Fruit fly (Drosophila melanogaster) whole organism, embryonic: ENCODE measurements around the gene in.

Experiments
- Asciz ChIP-seq: fragments of 200-800 bp; sonication (Bioruptor generic); optimal IDR thresholded peaks from 2 replicates; lab custom pipeline; 2017; ENCODE audit warnings: missing biosample characterization, mild to moderate bottlenecking, missing genetic modification characterization, missing genetic modification reagents
- CG10959 ChIP-seq: fragments of 200-800 bp; sonication (Bioruptor generic); IDR thresholded peaks from 2 replicates; pipeline ENCODE4 v1.3.6; 2022; ENCODE audit warnings: missing biosample characterization, missing genetic modification characterization
- CG11085 ChIP-seq: fragments of 200-800 bp; sonication (Bioruptor generic); IDR thresholded peaks from 2 replicates; pipeline ENCODE4 v1.3.6; 2022; ENCODE audit warnings: missing biosample characterization, missing genetic modification characterization
- CG12299 ChIP-seq: fragments of 200-800 bp; sonication (Bioruptor generic); optimal IDR thresholded peaks from 2 replicates; lab custom pipeline; 2018; ENCODE audit warnings: missing biosample characterization, mild to moderate bottlenecking, missing genetic modification characterization
- CG1233 ChIP-seq: fragments of 200-800 bp; sonication (Bioruptor generic); optimal IDR thresholded peaks from 4 replicates; lab custom pipeline; 2018; ENCODE audit warnings: missing biosample characterization, mild to moderate bottlenecking, missing genetic modification characterization
- CG12744 ChIP-seq: fragments of 200-800 bp; sonication (Bioruptor generic); optimal IDR thresholded peaks from 2 replicates; lab custom pipeline; 2016; ENCODE audit warnings: missing biosample characterization, missing genetic modification characterization
- CG13296 ChIP-seq: fragments of 200-800 bp; sonication (Bioruptor generic); optimal IDR thresholded peaks from 3 replicates; lab custom pipeline; 2018; ENCODE audit warnings: missing biosample characterization, mild to moderate bottlenecking, missing genetic modification characterization
- CG13424 ChIP-seq: fragments of 200-800 bp; sonication (Bioruptor generic); optimal IDR thresholded peaks from 2 replicates; lab custom pipeline; 2019; ENCODE audit warnings: missing biosample characterization, mild to moderate bottlenecking, missing genetic modification characterization, moderate library complexity
- CG14441 ChIP-seq: fragments of 200-800 bp; sonication (Bioruptor generic); IDR thresholded peaks from 2 replicates; pipeline ENCODE4 v1.3.6; 2022; ENCODE audit warnings: missing biosample characterization, missing genetic modification characterization
- CG1602 ChIP-seq: fragments of 200-800 bp; sonication (Bioruptor generic); optimal IDR thresholded peaks from 3 replicates; lab custom pipeline; 2016; ENCODE audit warnings: missing biosample characterization, missing genetic modification characterization
- CG1603 ChIP-seq: fragments of 200-800 bp; sonication (Bioruptor generic); optimal IDR thresholded peaks from 2 replicates; lab custom pipeline; 2019; ENCODE audit warnings: missing biosample characterization, mild to moderate bottlenecking, missing genetic modification characterization, moderate library complexity
- CG1647 ChIP-seq: fragments of 200-800 bp; sonication (Bioruptor generic); optimal IDR thresholded peaks from 3 replicates; lab custom pipeline; 2016; ENCODE audit warnings: missing biosample characterization, missing genetic modification characterization
- CG17361 ChIP-seq: fragments of 200-800 bp; sonication (Bioruptor generic); IDR thresholded peaks from 3 replicates; pipeline ENCODE4 v1.3.6; 2022; ENCODE audit warnings: missing biosample characterization, missing genetic modification characterization
- CG18262 ChIP-seq: fragments of 200-800 bp; optimal IDR thresholded peaks from 3 replicates; lab custom pipeline; 2019; ENCODE audit warnings: missing biosample characterization, mild to moderate bottlenecking, missing genetic modification characterization, moderate library complexity
- CG4617 ChIP-seq: fragments of 200-800 bp; sonication (Bioruptor generic); optimal IDR thresholded peaks from 3 replicates; lab custom pipeline; 2016; ENCODE audit warnings: missing biosample characterization, missing genetic modification characterization, borderline replicate concordance
- CG6254 ChIP-seq: fragments of 200-800 bp; sonication (Bioruptor generic); optimal IDR thresholded peaks from 3 replicates; lab custom pipeline; 2017; ENCODE audit warnings: mild to moderate bottlenecking, missing biosample characterization, missing genetic modification reagents, missing genetic modification characterization
- CG6683 ChIP-seq: fragments of 200-800 bp; sonication (Bioruptor generic); optimal IDR thresholded peaks from 2 replicates; lab custom pipeline; 2017; ENCODE audit warnings: missing biosample characterization, mild to moderate bottlenecking, missing genetic modification characterization, missing genetic modification reagents
- CG7556 ChIP-seq: fragments of 200-800 bp; sonication (Bioruptor generic); optimal IDR thresholded peaks from 2 replicates; lab custom pipeline; 2017; ENCODE audit warnings: missing biosample characterization, mild to moderate bottlenecking, missing genetic modification characterization
- CG7928 ChIP-seq: fragments of 200-800 bp; sonication (Bioruptor generic); optimal IDR thresholded peaks from 2 replicates; lab custom pipeline; 2017; ENCODE audit warnings: missing biosample characterization, mild to moderate bottlenecking, missing genetic modification characterization
- CHES-1-like ChIP-seq: fragments of 200-800 bp; sonication (Bioruptor generic); optimal IDR thresholded peaks from 2 replicates; lab custom pipeline; 2016; ENCODE audit warnings: missing biosample characterization, missing genetic modification characterization
- Camta ChIP-seq: fragments of 200-800 bp; sonication (Bioruptor generic); optimal IDR thresholded peaks from 2 replicates; lab custom pipeline; 2016; ENCODE audit warnings: missing biosample characterization, missing genetic modification characterization
- Chrac-16 ChIP-seq: fragments of 200-800 bp; sonication (Bioruptor generic); optimal IDR thresholded peaks from 3 replicates; lab custom pipeline; 2016; ENCODE audit warnings: missing biosample characterization, missing genetic modification characterization
- Dfd ChIP-seq, 2 experiments: fragments of >200 bp; optimal IDR thresholded peaks; 2 replicates each; lab custom pipeline; 2017; ENCODE audit warnings: missing biosample characterization in 2 of 2, missing genetic modification characterization in 2 of 2
- Fer3 ChIP-seq: fragments of 200-800 bp; sonication (Bioruptor generic); optimal IDR thresholded peaks from 2 replicates; lab custom pipeline; 2018; ENCODE audit warnings: missing biosample characterization, mild to moderate bottlenecking, missing genetic modification characterization, moderate library complexity
- HLH54F ChIP-seq: fragments of 200-800 bp; sonication (Bioruptor generic); optimal IDR thresholded peaks from 3 replicates; lab custom pipeline; 2016; ENCODE audit warnings: missing biosample characterization, missing genetic modification characterization
- Lpt ChIP-seq: fragments of >200 bp; optimal IDR thresholded peaks from 2 replicates; lab custom pipeline; 2018; ENCODE audit warnings: missing biosample characterization, missing genetic modification characterization
- Mad ChIP-seq: fragments of 200-800 bp; sonication (Bioruptor generic); optimal IDR thresholded peaks from 2 replicates; lab custom pipeline; 2016; ENCODE audit warnings: missing biosample characterization, missing genetic modification characterization
- Max ChIP-seq: fragments of 200-800 bp; sonication (Bioruptor generic); optimal IDR thresholded peaks from 2 replicates; lab custom pipeline; 2016; ENCODE audit warnings: missing biosample characterization, mild to moderate bottlenecking, missing genetic modification characterization
- NK7.1 ChIP-seq: fragments of 200-800 bp; sonication (Bioruptor generic); optimal IDR thresholded peaks from 3 replicates; lab custom pipeline; 2016; ENCODE audit warnings: missing biosample characterization, missing genetic modification characterization
- Neu2 ChIP-seq: fragments of 200-800 bp; sonication (Bioruptor generic); optimal IDR thresholded peaks from 3 replicates; lab custom pipeline; 2016; ENCODE audit warnings: missing biosample characterization, missing genetic modification characterization, borderline replicate concordance
- Optix ChIP-seq: fragments of 200-800 bp; sonication (Bioruptor generic); IDR thresholded peaks from 3 replicates; pipeline ENCODE4 v1.3.6; 2022; ENCODE audit warnings: missing biosample characterization, missing genetic modification characterization
- PHDP ChIP-seq: fragments of 200-800 bp; sonication (Bioruptor generic); optimal IDR thresholded peaks from 3 replicates; lab custom pipeline; 2018; ENCODE audit warnings: missing biosample characterization, mild to moderate bottlenecking, missing genetic modification characterization, moderate library complexity
- Pdp1 ChIP-seq, 2 experiments: fragments of 200-800 bp; sonication (Bioruptor generic); optimal IDR thresholded peaks; 3 replicates each; lab custom pipeline; 2016; ENCODE audit warnings: missing biosample characterization in 2 of 2, missing genetic modification characterization in 2 of 2, mild to moderate bottlenecking in 1 of 2, moderate library complexity in 1 of 2
- Sin3A ChIP-seq: fragments of >200 bp; optimal IDR thresholded peaks from 2 replicates; lab custom pipeline; 2018
- Sry-δ ChIP-seq: fragments of 200-800 bp; sonication (Bioruptor generic); optimal IDR thresholded peaks from 2 replicates; lab custom pipeline; 2016; ENCODE audit warnings: missing biosample characterization, missing genetic modification characterization
- al ChIP-seq: fragments of 200-800 bp; sonication (Bioruptor generic); IDR thresholded peaks from 2 replicates; pipeline ENCODE4 v1.3.6; 2022; ENCODE audit warnings: missing biosample characterization, missing genetic modification characterization
- ara ChIP-seq: fragments of 200-800 bp; sonication (Bioruptor generic); IDR thresholded peaks from 2 replicates; pipeline ENCODE4 v1.3.6; 2022; ENCODE audit warnings: missing biosample characterization, missing genetic modification characterization
- bsh ChIP-seq, 2 experiments: fragments of 200-800 bp; sonication (Bioruptor generic); optimal IDR thresholded peaks; 2 replicates each; lab custom pipeline; 2017 to 2018; ENCODE audit warnings: mild to moderate bottlenecking in 2 of 2, missing biosample characterization in 2 of 2, missing genetic modification characterization in 2 of 2, moderate library complexity in 1 of 2
- cg ChIP-seq: fragments of 200-800 bp; sonication (Bioruptor generic); optimal IDR thresholded peaks from 3 replicates; lab custom pipeline; 2019; ENCODE audit warnings: missing biosample characterization, mild to moderate bottlenecking, missing genetic modification characterization, moderate library complexity
- cwo ChIP-seq: fragments of 200-800 bp; sonication (Bioruptor generic); optimal IDR thresholded peaks from 3 replicates; lab custom pipeline; 2017; ENCODE audit warnings: missing biosample characterization, missing genetic modification characterization, mild to moderate bottlenecking, moderate library complexity, missing genetic modification reagents
- en ChIP-seq: fragments of 200-800 bp; sonication (Bioruptor generic); optimal IDR thresholded peaks from 2 replicates; lab custom pipeline; 2016; ENCODE audit warnings: missing biosample characterization, missing genetic modification characterization
- esg ChIP-seq: fragments of 200-800 bp; sonication (Bioruptor generic); conservative IDR thresholded peaks from 2 replicates; pipeline ENCODE4 v1.3.6; 2022; ENCODE audit warnings: missing biosample characterization, missing genetic modification characterization
- ftz-f1 ChIP-seq: fragments of 200-800 bp; sonication (Bioruptor generic); optimal IDR thresholded peaks from 2 replicates; lab custom pipeline; 2016; ENCODE audit warnings: missing biosample characterization, missing genetic modification characterization
- psq ChIP-seq: fragments of 200-800 bp; sonication (Bioruptor generic); optimal IDR thresholded peaks from 2 replicates; lab custom pipeline; 2017; ENCODE audit warnings: missing biosample characterization, missing genetic modification characterization
- ro ChIP-seq: fragments of 200-800 bp; sonication (Bioruptor generic); IDR thresholded peaks from 2 replicates; pipeline ENCODE4 v1.3.6; 2022; ENCODE audit warnings: missing biosample characterization, missing genetic modification characterization
- sd ChIP-seq: fragments of 200-800 bp; sonication (Bioruptor generic); optimal IDR thresholded peaks from 3 replicates; lab custom pipeline; 2018; ENCODE audit warnings: missing biosample characterization, mild to moderate bottlenecking, missing genetic modification characterization, moderate library complexity
- sisA ChIP-seq: fragments of 200-800 bp; sonication (Bioruptor generic); IDR thresholded peaks from 2 replicates; pipeline ENCODE4 v1.3.6; 2022; ENCODE audit warnings: missing biosample characterization, missing genetic modification characterization
- unpg ChIP-seq: fragments of 200-800 bp; sonication (Bioruptor generic); optimal IDR thresholded peaks from 3 replicates; lab custom pipeline; 2018; ENCODE audit warnings: missing biosample characterization, mild to moderate bottlenecking, missing genetic modification characterization, moderate library complexity

Gene in

DNA sequence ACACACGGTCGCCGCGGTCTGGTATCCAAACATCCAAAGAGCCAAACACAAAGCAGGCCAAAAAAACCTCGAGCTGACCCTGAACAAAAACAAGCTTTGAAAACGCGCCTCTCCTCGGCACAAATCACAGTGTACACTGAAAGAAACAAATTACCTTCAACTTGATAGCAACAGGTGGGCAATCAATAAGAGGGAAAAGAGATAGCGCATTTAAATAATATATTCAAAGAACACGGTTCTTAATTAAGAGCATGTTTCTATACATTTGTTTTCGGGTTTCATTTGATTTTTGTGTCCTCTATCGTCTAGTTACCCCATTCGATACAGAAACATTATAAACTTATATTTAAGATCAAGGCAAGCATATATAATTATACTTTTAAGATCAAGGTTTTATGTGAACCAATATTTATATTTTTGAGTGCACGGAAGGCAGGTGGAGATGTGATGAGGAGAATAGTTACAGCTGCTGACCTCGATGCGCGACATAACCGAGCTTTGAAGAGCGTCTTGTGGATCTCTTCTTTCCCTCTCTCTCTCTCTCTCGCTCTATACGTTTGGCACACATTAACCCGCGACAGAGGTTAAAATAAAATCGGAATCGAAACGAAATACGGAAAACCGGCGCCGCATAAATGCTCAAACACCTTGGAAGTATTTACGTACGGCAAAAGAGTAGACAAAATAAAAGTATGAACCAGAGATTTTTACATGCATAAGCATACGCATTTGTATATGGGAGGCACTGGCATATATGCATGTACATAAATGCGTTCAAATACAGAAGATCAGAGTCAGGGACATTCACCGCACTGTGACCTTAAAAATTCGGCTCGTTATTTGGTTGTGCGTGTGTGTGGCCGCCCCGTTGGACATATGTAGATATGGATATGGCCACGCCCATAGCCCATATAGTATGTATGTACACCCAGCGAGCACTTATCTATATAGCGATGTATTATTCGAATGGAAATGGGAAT, 31.5 kb downstream of the in start (continued):
- TF ChIP-seq bsh (GFP tag; optimal IDR thresholded peaks at IDR 0.05; lab: Kevin White, UChicago) (peak; percentile 58 to 82), ara (GFP tag; lab: Robert Waterston, UW) (no peak), CG1603 (tag; lab: Kevin White, UChicago) (peak; percentile 55), Chrac-16 (peak; percentile 71), CG1647 (GFP tag; lab: Kevin White, UChicago) (peak; percentile 65), sd (tag; lab: Kevin White, UChicago) (peak; percentile 66), CG11085 (GFP tag; lab: Robert Waterston, UW) (no peak), unpg (GFP tag; lab: Kevin White, UChicago) (peak; percentile 89), Mad (GFP tag; lab: Kevin White, UChicago) (peak; percentile 82), psq (GFP tag; lab: Kevin White, UChicago) (peak; percentile 10), CG6254 (GFP tag; lab: Kevin White, UChicago) (peak; percentile 44), Pdp1 (GFP tag; optimal IDR thresholded peaks at IDR 0.05; lab: Kevin White, UChicago) (peak; percentile 69 to 85), Optix (0 out of 3 replicates have a peak, but pooled peaks have one; percentile 21), ro (GFP tag; lab: Robert Waterston, UW) (peak; percentile 38; the same call in 1 of the 2 replicates), CG1602 (GFP tag; lab: Kevin White, UChicago) (peak; percentile 85), CG13424 (tag; lab: Kevin White, UChicago) (peak; percentile 91), sisA (GFP tag; lab: Robert Waterston, UW) (peak; percentile 83), Sin3A (lab: Kevin White, UChicago) (no peak), CG10959 (0 out of 2 replicates have a peak, but pooled peaks have one; percentile 46), PHDP (tag; lab: Kevin White, UChicago) (peak; percentile 90), CG14441 (peak; percentile 79), Asciz (GFP tag; lab: Kevin White, UChicago) (peak; percentile 89), esg (GFP tag; lab: Robert Waterston, UW) (peak; percentile 78), CG13296 (GFP tag; lab: Kevin White, UChicago) (peak; percentile 86), CG17361 (peak; percentile 93), CG7556 (GFP tag; lab: Kevin White, UChicago) (peak; percentile 92), CG4617 (peak; percentile 32), Dfd (GFP tag; optimal IDR thresholded peaks at IDR 0.05; lab: Kevin White, UChicago) (no peak), cg (GFP tag; lab: Kevin White, UChicago) (peak; percentile 51), CG12744 (GFP tag; lab: Kevin White, UChicago) (peak; percentile 74), Camta (GFP tag; lab: Kevin White, UChicago) (peak; percentile 60), Max (peak; percentile 83), en (GFP tag; lab: Kevin White, UChicago) (peak; percentile 2), CHES-1-like (GFP tag; lab: Kevin White, UChicago) (peak; percentile 50), CG6683 (GFP tag; lab: Kevin White, UChicago) (peak; percentile 63), al (GFP tag; lab: Robert Waterston, UW) (peak; percentile 73), Fer3 (tag; lab: Kevin White, UChicago) (peak; percentile 83), CG12299 (peak; percentile 75), CG1233 (GFP tag; lab: Kevin White, UChicago) (peak; percentile 90), NK7.1 (GFP tag; lab: Kevin White, UChicago) (peak; percentile 54), ftz-f1 (GFP tag; lab: Kevin White, UChicago) (peak; percentile 85), CG7928 (peak; percentile 51), CG18262 (peak; percentile 91), Lpt (GFP tag; lab: Kevin White, UChicago) (no peak), Neu2 (GFP tag; lab: Kevin White, UChicago) (no peak), Sry-δ (GFP tag; lab: Kevin White, UChicago) (peak; percentile 26), cwo (GFP tag; lab: Kevin White, UChicago) (peak; percentile 81), HLH54F (GFP tag; lab: Kevin White, UChicago) (peak; percentile 65)
